Fruit fly (Drosophila melanogaster): ENCODE measurements around the gene CoRest.

- TF ChIP-seq CG34406 (GFP tag; optimal IDR thresholded peaks at IDR 0.05) (no peak), Met (GFP tag; optimal IDR thresholded peaks at IDR 0.05) (no peak), lz (GFP tag; optimal IDR thresholded peaks at IDR 0.05) (peak; percentile 26), Blimp-1 (GFP tag; optimal IDR thresholded peaks at IDR 0.05) (peak; percentile 93), net (GFP tag; optimal IDR thresholded peaks at IDR 0.05) (no peak)
Observed at dm6 chrX:19505334-19506185, 16.2 kb upstream of the CoRest start.

All from whole organism, prepupa.